Worm (Caenorhabditis elegans): ENCODE data around the gene M05D6.8.

- TF ChIP-seq aly-1 (tag; optimal IDR thresholded peaks at IDR 0.05) = no peak
- TF ChIP-seq ets-7 (tag; optimal IDR thresholded peaks at IDR 0.05) = no peak
- TF ChIP-seq B0310.2 (tag; optimal IDR thresholded peaks at IDR 0.05) = no peak
- TF ChIP-seq tbx-37 (GFP tag; conservative IDR thresholded peaks at IDR 0.05) = no peak
Observed at ce11 chrII:8440097-8440496, 30.9 kb downstream of the M05D6.8 start.

All from whole organism, early embryonic.